Worm (Caenorhabditis elegans): Measurements from ENCODE around the gene ifo-1.

The ifo-1 gene

DNA sequence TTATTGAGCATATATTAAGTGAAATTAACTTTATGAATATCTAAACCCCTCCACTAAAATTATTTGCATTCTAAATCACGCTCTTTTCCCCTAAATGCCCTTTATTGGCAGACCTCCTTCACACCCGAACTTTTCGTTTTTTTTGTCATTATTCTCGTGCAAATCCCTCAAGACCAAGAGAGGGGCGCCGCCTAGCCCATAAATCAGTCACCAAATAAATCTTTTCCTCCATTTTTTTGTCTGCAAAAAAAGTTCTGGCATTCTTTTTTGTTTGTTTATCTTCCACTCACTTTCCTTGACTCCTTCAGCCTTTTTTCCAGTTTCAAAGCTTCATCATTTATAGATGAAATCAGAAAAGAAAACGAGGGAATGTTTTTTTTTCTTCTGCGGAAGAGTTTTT, 7.6 kb downstream of the ifo-1 start:
- TF ChIP-seq blmp-1 (tag; optimal IDR thresholded peaks at IDR 0.05; ENCODE audit: insufficient read depth) (no peak), nhr-12 (tag; optimal IDR thresholded peaks at IDR 0.05) (no peak), snpc-4 (tag; optimal IDR thresholded peaks at IDR 0.05) (no peak), mab-5 (tag; optimal IDR thresholded peaks at IDR 0.05) (peak; percentile 73), sma-9 (GFP tag; optimal IDR thresholded peaks at IDR 0.05) (peak; percentile 21), sma-9 (tag; optimal IDR thresholded peaks at IDR 0.05) (no peak), nhr-77 (tag; optimal IDR thresholded peaks at IDR 0.05) (no peak), mdl-1 (tag; optimal IDR thresholded peaks at IDR 0.05) (peak in 1 of 2 experiments; percentile 6), ceh-82 (tag; optimal IDR thresholded peaks at IDR 0.05) (no peak), zag-1 (tag; optimal IDR thresholded peaks at IDR 0.05) (no peak), ama-1 (optimal IDR thresholded peaks at IDR 0.05) (no peak), alr-1 (tag; optimal IDR thresholded peaks at IDR 0.05) (no peak), lsy-2 (tag; optimal IDR thresholded peaks at IDR 0.05) (peak in 1 of 2 experiments; percentile 14), ceh-16 (tag; optimal IDR thresholded peaks at IDR 0.05) (no peak), elt-3 (tag; optimal IDR thresholded peaks at IDR 0.05) (no peak), sem-4 (tag; optimal IDR thresholded peaks at IDR 0.05) (no peak), F13H6.1 (tag; optimal IDR thresholded peaks at IDR 0.05) (no peak), unc-55 (GFP tag; optimal IDR thresholded peaks at IDR 0.05) (no peak), sma-3 (GFP tag; optimal IDR thresholded peaks at IDR 0.05) (no peak), nhr-11 (tag; optimal IDR thresholded peaks at IDR 0.05) (no peak), lin-39 (tag; optimal IDR thresholded peaks at IDR 0.05) (no peak), nhr-21 (tag; optimal IDR thresholded peaks at IDR 0.05) (no peak), peb-1 (tag; optimal IDR thresholded peaks at IDR 0.05) (no peak), unc-62 (GFP tag; optimal IDR thresholded peaks at IDR 0.05) (no peak), skn-1 (tag; optimal IDR thresholded peaks at IDR 0.05) (no peak), ztf-11 (tag; optimal IDR thresholded peaks at IDR 0.05) (no peak)

DNA sequence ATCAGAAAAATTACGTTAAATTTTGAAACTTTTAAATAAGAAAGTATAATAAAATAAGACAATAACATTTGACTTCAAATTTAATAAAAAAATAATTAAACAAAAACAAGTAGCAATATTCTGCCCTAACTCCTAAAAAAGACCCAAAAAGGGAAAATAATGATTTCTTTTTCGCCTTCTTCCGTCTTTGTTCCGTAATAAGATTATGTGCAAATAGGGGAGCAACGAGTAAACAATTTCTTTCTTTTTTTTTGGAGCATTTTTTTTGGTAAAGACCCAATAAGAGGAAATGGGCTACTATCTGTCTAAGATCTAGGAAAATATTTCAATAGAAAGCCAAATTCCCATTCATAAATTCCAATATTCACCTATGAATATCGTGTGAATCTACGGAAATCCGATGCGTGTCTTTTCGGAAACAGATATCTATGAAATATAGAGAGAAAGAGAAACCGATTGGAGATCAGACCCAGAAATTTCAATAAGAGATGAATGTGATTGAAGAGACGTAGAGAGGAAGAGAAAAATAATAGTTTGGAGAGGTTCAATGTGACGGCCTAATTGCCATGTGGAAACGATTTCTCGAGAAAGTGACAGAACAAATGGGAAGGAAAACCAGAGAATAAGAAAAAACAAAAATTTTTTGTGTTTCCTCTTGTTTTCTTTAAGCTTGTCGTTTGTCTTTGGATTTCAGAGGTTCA, 8.5 kb downstream of the ifo-1 start:
- peak; percentile 16 for TF ChIP-seq nhr-129 (tag; optimal IDR thresholded peaks at IDR 0.05)
- peak; percentile 16 for TF ChIP-seq sma-9 (GFP tag; optimal IDR thresholded peaks at IDR 0.05)
- TF ChIP-seq sma-9 (tag; optimal IDR thresholded peaks at IDR 0.05), result no peak
- TF ChIP-seq nhr-25 (tag; optimal IDR thresholded peaks at IDR 0.05), result peak; percentile 47
- peak; percentile 1 for TF ChIP-seq crh-2 (tag; optimal IDR thresholded peaks at IDR 0.05)
- no peak for TF ChIP-seq Y55F3AM.14 (GFP tag; optimal IDR thresholded peaks at IDR 0.05)
- TF ChIP-seq lin-39 (tag; optimal IDR thresholded peaks at IDR 0.05), result no peak
- no peak for TF ChIP-seq ama-1 (optimal IDR thresholded peaks at IDR 0.05)
- peak in 1 of 2 experiments; percentile 43 for TF ChIP-seq lsy-2 (tag; optimal IDR thresholded peaks at IDR 0.05)
- TF ChIP-seq ceh-16 (tag; optimal IDR thresholded peaks at IDR 0.05), result no peak
- no peak for TF ChIP-seq zag-1 (tag; optimal IDR thresholded peaks at IDR 0.05)
- TF ChIP-seq nhr-10 (tag; optimal IDR thresholded peaks at IDR 0.05), result no peak
- no peak for TF ChIP-seq mdl-1 (tag; optimal IDR thresholded peaks at IDR 0.05)
- TF ChIP-seq nhr-6 (tag; optimal IDR thresholded peaks at IDR 0.05), result peak; percentile 5
- TF ChIP-seq blmp-1 (tag; optimal IDR thresholded peaks at IDR 0.05; ENCODE audit: insufficient read depth), result peak; percentile 19
- peak; percentile 44 for TF ChIP-seq C34F6.9 (tag; optimal IDR thresholded peaks at IDR 0.05)
- no peak for TF ChIP-seq aly-2 (tag; optimal IDR thresholded peaks at IDR 0.05)

DNA sequence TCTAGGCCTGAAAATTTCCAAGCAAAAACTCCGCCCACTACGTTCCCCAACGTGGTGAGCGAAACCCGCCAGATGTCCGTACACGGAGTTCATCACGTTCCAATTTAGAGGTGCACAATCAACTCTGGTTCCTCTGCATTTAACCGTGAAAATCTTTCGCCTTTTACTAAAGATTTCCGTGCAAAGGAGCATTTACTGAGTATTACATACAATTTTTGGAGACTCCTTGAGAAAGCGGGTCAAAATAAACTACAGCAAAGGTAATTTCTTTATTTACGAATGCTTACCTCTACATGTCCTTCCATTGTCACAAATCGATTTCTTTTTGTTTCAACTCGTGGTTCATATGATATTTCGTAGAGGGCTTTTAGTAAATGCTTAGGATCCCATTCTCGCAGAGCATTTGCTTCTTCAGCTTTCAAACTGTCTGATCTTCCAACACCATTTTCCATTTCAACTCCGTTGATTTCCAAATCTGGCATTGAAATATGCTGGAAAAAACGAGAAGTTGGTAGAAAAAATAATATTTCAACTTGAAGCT, 9.8 kb downstream of the ifo-1 start, which contains the start of gene F42C5.9:
Gene F42C5.9 (minus strand): TSS at position 491 of the 541 bp plus-strand sequence.
- TF ChIP-seq zag-1 (tag; optimal IDR thresholded peaks at IDR 0.05) (no peak), nhr-129 (tag; optimal IDR thresholded peaks at IDR 0.05) (no peak), elt-3 (tag; optimal IDR thresholded peaks at IDR 0.05) (no peak), nhr-77 (tag; optimal IDR thresholded peaks at IDR 0.05) (no peak), sma-9 (GFP tag; optimal IDR thresholded peaks at IDR 0.05) (peak; percentile 2), sma-9 (tag; optimal IDR thresholded peaks at IDR 0.05) (no peak), fos-1 (tag; optimal IDR thresholded peaks at IDR 0.05) (peak; percentile 2), Y55F3AM.14 (GFP tag; optimal IDR thresholded peaks at IDR 0.05) (no peak), egl-27 (tag; optimal IDR thresholded peaks at IDR 0.05) (no peak), lsy-2 (tag; optimal IDR thresholded peaks at IDR 0.05) (peak in 1 of 2 experiments; percentile 19), ztf-1 (GFP tag; conservative IDR thresholded peaks at IDR 0.05) (no peak), elt-1 (tag; optimal IDR thresholded peaks at IDR 0.05) (no peak), mdl-1 (tag; optimal IDR thresholded peaks at IDR 0.05) (no peak), nhr-21 (tag; optimal IDR thresholded peaks at IDR 0.05) (no peak), ztf-4 (tag; optimal IDR thresholded peaks at IDR 0.05) (no peak), crh-2 (tag; optimal IDR thresholded peaks at IDR 0.05) (peak; percentile 35), F13H6.1 (tag; optimal IDR thresholded peaks at IDR 0.05) (no peak), ama-1 (optimal IDR thresholded peaks at IDR 0.05) (peak; percentile 61), sma-3 (GFP tag; optimal IDR thresholded peaks at IDR 0.05) (peak; percentile 18), nhr-237 (tag; optimal IDR thresholded peaks at IDR 0.05) (no peak), ceh-16 (tag; optimal IDR thresholded peaks at IDR 0.05) (no peak), lin-39 (tag; optimal IDR thresholded peaks at IDR 0.05) (no peak), dmd-4 (tag; optimal IDR thresholded peaks at IDR 0.05) (no peak), gmeb-1 (tag; optimal IDR thresholded peaks at IDR 0.05) (peak; percentile 30), ztf-11 (tag; optimal IDR thresholded peaks at IDR 0.05) (no peak), snpc-4 (tag; optimal IDR thresholded peaks at IDR 0.05) (peak; percentile 92), nhr-23 (tag; optimal IDR thresholded peaks at IDR 0.05) (no peak), unc-55 (GFP tag; optimal IDR thresholded peaks at IDR 0.05) (no peak), sem-4 (tag; optimal IDR thresholded peaks at IDR 0.05) (no peak), nhr-6 (tag; optimal IDR thresholded peaks at IDR 0.05) (no peak), ZK546.5 (tag; optimal IDR thresholded peaks at IDR 0.05) (no peak)

Measured in whole organism, L2 larva.